Fruit fly (Drosophila melanogaster) whole organism, embryonic: ENCODE measurements around the gene tj.
A peak's percentile ranks its signal among the peaks of the same experiment; 100 is the strongest.

ENCODE experiments used
- Antp ChIP-seq: fragments of 200-800 bp; sonication (Bioruptor generic); optimal IDR thresholded peaks from 3 replicates; lab custom pipeline; 2016; ENCODE audit warnings: missing biosample characterization, missing genetic modification characterization
- Atf3 ChIP-seq: fragments of 200-800 bp; sonication (Bioruptor generic); optimal IDR thresholded peaks from 3 replicates; lab custom pipeline; 2016; ENCODE audit warnings: missing biosample characterization, missing genetic modification characterization
- Atf6 ChIP-seq: fragments of 200-800 bp; sonication (Bioruptor generic); IDR thresholded peaks from 2 replicates; pipeline ENCODE4 v1.3.6; 2022; ENCODE audit warnings: missing biosample characterization, missing genetic modification characterization
- CG12236 ChIP-seq: fragments of 200-800 bp; sonication (Bioruptor generic); optimal IDR thresholded peaks from 2 replicates; lab custom pipeline; 2016; ENCODE audit warnings: missing biosample characterization, missing genetic modification characterization
- CG1233 ChIP-seq: fragments of 200-800 bp; sonication (Bioruptor generic); optimal IDR thresholded peaks from 4 replicates; lab custom pipeline; 2018; ENCODE audit warnings: missing biosample characterization, mild to moderate bottlenecking, missing genetic modification characterization
- CG13123 ChIP-seq: fragments of 200-800 bp; sonication (Bioruptor generic); optimal IDR thresholded peaks from 2 replicates; lab custom pipeline; 2016; ENCODE audit warnings: missing biosample characterization, missing genetic modification characterization
- CG13287 ChIP-seq: fragments of 200-800 bp; sonication (Bioruptor generic); IDR thresholded peaks from 2 replicates; pipeline ENCODE4 v1.3.6; 2022; ENCODE audit warnings: missing biosample characterization, missing genetic modification characterization; ENCODE audit not compliant: partially characterized antibody
- CG16863 ChIP-seq: fragments of 200-800 bp; sonication (Bioruptor generic); optimal IDR thresholded peaks from 3 replicates; lab custom pipeline; 2016; ENCODE audit warnings: missing biosample characterization, missing genetic modification characterization
- CG17829 ChIP-seq: fragments of 200-800 bp; optimal IDR thresholded peaks from 2 replicates; lab custom pipeline; 2019; ENCODE audit warnings: missing biosample characterization, mild to moderate bottlenecking, missing genetic modification characterization, moderate library complexity
- CG2129 ChIP-seq: fragments of 200-800 bp; sonication (Bioruptor generic); IDR thresholded peaks from 2 replicates; pipeline ENCODE4 v1.3.6; 2022; ENCODE audit warnings: missing biosample characterization, missing genetic modification characterization; ENCODE audit not compliant: partially characterized antibody
- CG3065 ChIP-seq: fragments of 200-800 bp; sonication (Bioruptor generic); optimal IDR thresholded peaks from 2 replicates; lab custom pipeline; 2016; ENCODE audit warnings: missing biosample characterization, missing genetic modification characterization
- CG32532 ChIP-seq: fragments of 200-800 bp; sonication (Bioruptor generic); IDR thresholded peaks from 2 replicates; pipeline ENCODE4 v1.3.6; 2022; ENCODE audit warnings: missing biosample characterization, missing genetic modification characterization
- CG32767 ChIP-seq: fragments of 200-800 bp; sonication (Bioruptor generic); IDR thresholded peaks from 2 replicates; pipeline ENCODE4 v1.3.6; 2022; ENCODE audit warnings: missing biosample characterization, missing genetic modification characterization
- CG34376 ChIP-seq: fragments of 200-800 bp; sonication (Bioruptor generic); optimal IDR thresholded peaks from 2 replicates; lab custom pipeline; 2018; ENCODE audit warnings: missing biosample characterization, mild to moderate bottlenecking, missing genetic modification characterization
- CG42726 ChIP-seq: fragments of 200-800 bp; sonication (Bioruptor generic); IDR thresholded peaks from 2 replicates; pipeline ENCODE4 v1.3.6; 2022; ENCODE audit warnings: missing biosample characterization, missing genetic modification characterization; ENCODE audit not compliant: partially characterized antibody
- CG6272 ChIP-seq: fragments of 200-800 bp; sonication (Bioruptor generic); IDR thresholded peaks from 2 replicates; pipeline ENCODE4 v1.3.6; 2022; ENCODE audit warnings: missing biosample characterization, missing genetic modification characterization
- CG9727 ChIP-seq: fragments of 200-800 bp; sonication (Bioruptor generic); optimal IDR thresholded peaks from 3 replicates; lab custom pipeline; 2017; ENCODE audit warnings: missing biosample characterization, mild to moderate bottlenecking, missing genetic modification characterization
- CoRest ChIP-seq: fragments of 200-800 bp; sonication (Bioruptor generic); optimal IDR thresholded peaks from 3 replicates; lab custom pipeline; 2018; ENCODE audit warnings: missing biosample characterization, mild to moderate bottlenecking, missing genetic modification characterization, moderate library complexity
- D ChIP-seq, 2 experiments: fragments of 200-800 bp in 1 of 2; fragments of >200 bp in 1 of 2; sonication (Bioruptor generic) in 1 of 2; optimal IDR thresholded peaks; 2 replicates in 1 of 2; 3 replicates in 1 of 2; lab custom pipeline; 2017; ENCODE audit warnings: mild to moderate bottlenecking in 1 of 2, missing biosample characterization in 1 of 2, missing genetic modification characterization in 1 of 2, missing genetic modification reagents in 1 of 2
- D19A ChIP-seq: fragments of 200-800 bp; optimal IDR thresholded peaks from 3 replicates; lab custom pipeline; 2019; ENCODE audit warnings: missing biosample characterization, mild to moderate bottlenecking, missing genetic modification characterization, moderate library complexity
- E2f2 ChIP-seq: fragments of 200-800 bp; sonication (Bioruptor generic); IDR thresholded peaks from 2 replicates; pipeline ENCODE4 v1.3.6; 2022; ENCODE audit warnings: missing biosample characterization, missing genetic modification characterization
- ERR ChIP-seq: fragments of 200-800 bp; sonication (Bioruptor generic); optimal IDR thresholded peaks from 2 replicates; lab custom pipeline; 2016; ENCODE audit warnings: missing biosample characterization, missing genetic modification characterization
- HLH54F ChIP-seq: fragments of 200-800 bp; sonication (Bioruptor generic); optimal IDR thresholded peaks from 3 replicates; lab custom pipeline; 2016; ENCODE audit warnings: missing biosample characterization, missing genetic modification characterization
- MBD-R2 ChIP-seq: fragments of 200-800 bp; sonication (Bioruptor generic); IDR thresholded peaks from 2 replicates; pipeline ENCODE4 v1.3.6; 2022; ENCODE audit warnings: missing biosample characterization, missing genetic modification characterization
- MESR4 ChIP-seq: fragments of 200-800 bp; sonication (Bioruptor generic); optimal IDR thresholded peaks from 2 replicates; lab custom pipeline; 2018; ENCODE audit warnings: missing biosample characterization, mild to moderate bottlenecking, missing genetic modification characterization, moderate library complexity
- Ptx1 ChIP-seq: fragments of 200-800 bp; sonication (Bioruptor generic); IDR thresholded peaks from 2 replicates; pipeline ENCODE4 v1.3.6; 2022; ENCODE audit warnings: missing biosample characterization, missing genetic modification characterization
- Side ChIP-seq: fragments of 200-800 bp; sonication (Bioruptor generic); optimal IDR thresholded peaks from 2 replicates; lab custom pipeline; 2016; ENCODE audit warnings: missing biosample characterization, missing genetic modification characterization
- Sin3A ChIP-seq: fragments of >200 bp; optimal IDR thresholded peaks from 2 replicates; lab custom pipeline; 2018
- Sry-β ChIP-seq: fragments of 200-800 bp; sonication (Bioruptor generic); optimal IDR thresholded peaks from 2 replicates; lab custom pipeline; 2018; ENCODE audit warnings: missing biosample characterization, mild to moderate bottlenecking, missing genetic modification characterization, moderate library complexity
- aop ChIP-seq: fragments of 200-800 bp; sonication (Bioruptor generic); IDR thresholded peaks from 2 replicates; pipeline ENCODE4 v1.3.6; 2022; ENCODE audit warnings: missing biosample characterization, missing genetic modification characterization
- bab2 ChIP-seq: fragments of 200-800 bp; sonication (Bioruptor generic); optimal IDR thresholded peaks from 2 replicates; lab custom pipeline; 2016; ENCODE audit warnings: missing biosample characterization, missing genetic modification characterization
- bigmax ChIP-seq: fragments of 200-800 bp; sonication (Bioruptor generic); optimal IDR thresholded peaks from 2 replicates; lab custom pipeline; 2018; ENCODE audit warnings: missing biosample characterization, mild to moderate bottlenecking, missing genetic modification characterization
- ci ChIP-seq: fragments of 200-800 bp; sonication (Bioruptor generic); IDR thresholded peaks from 3 replicates; pipeline ENCODE4 v1.3.6; 2022; ENCODE audit warnings: missing biosample characterization, missing genetic modification characterization
- crc ChIP-seq: fragments of 200-800 bp; sonication (Bioruptor generic); optimal IDR thresholded peaks from 2 replicates; lab custom pipeline; 2016; ENCODE audit warnings: missing biosample characterization, missing genetic modification characterization
- crp ChIP-seq, 2 experiments: fragments of 200-800 bp; sonication (Bioruptor generic); optimal IDR thresholded peaks; 2 replicates in 1 of 2; 3 replicates in 1 of 2; lab custom pipeline; 2017; ENCODE audit warnings: missing biosample characterization in 2 of 2, missing genetic modification characterization in 2 of 2, mild to moderate bottlenecking in 1 of 2, moderate library complexity in 1 of 2
- disco-r ChIP-seq: fragments of 200-800 bp; sonication (Bioruptor generic); optimal IDR thresholded peaks from 2 replicates; lab custom pipeline; 2016; ENCODE audit warnings: missing biosample characterization, missing genetic modification characterization
- ftz-f1 ChIP-seq: fragments of 200-800 bp; sonication (Bioruptor generic); optimal IDR thresholded peaks from 2 replicates; lab custom pipeline; 2016; ENCODE audit warnings: missing biosample characterization, missing genetic modification characterization
- gcm2 ChIP-seq: fragments of 200-800 bp; sonication (Bioruptor generic); optimal IDR thresholded peaks from 2 replicates; lab custom pipeline; 2016; ENCODE audit warnings: missing biosample characterization, missing genetic modification characterization
- lab ChIP-seq: fragments of 200-800 bp; sonication (Bioruptor generic); optimal IDR thresholded peaks from 3 replicates; lab custom pipeline; 2017; ENCODE audit warnings: missing biosample characterization, missing genetic modification characterization, mild to moderate bottlenecking, moderate library complexity, missing genetic modification reagents
- lilli ChIP-seq: fragments of 200-800 bp; sonication (Bioruptor generic); optimal IDR thresholded peaks from 3 replicates; lab custom pipeline; 2016; ENCODE audit warnings: missing biosample characterization, missing genetic modification characterization
- luna ChIP-seq: fragments of 200-800 bp; sonication (Bioruptor generic); optimal IDR thresholded peaks from 2 replicates; lab custom pipeline; 2016; ENCODE audit warnings: missing biosample characterization, missing genetic modification characterization
- nerfin-1 ChIP-seq: fragments of 200-800 bp; sonication (Bioruptor generic); optimal IDR thresholded peaks from 3 replicates; lab custom pipeline; 2019; ENCODE audit warnings: missing biosample characterization, mild to moderate bottlenecking, missing genetic modification characterization, moderate library complexity
- sd ChIP-seq: fragments of 200-800 bp; sonication (Bioruptor generic); optimal IDR thresholded peaks from 3 replicates; lab custom pipeline; 2018; ENCODE audit warnings: missing biosample characterization, mild to moderate bottlenecking, missing genetic modification characterization, moderate library complexity
- seq ChIP-seq: fragments of 200-800 bp; sonication (Bioruptor generic); IDR thresholded peaks from 2 replicates; pipeline ENCODE4 v1.3.6; 2022; ENCODE audit warnings: missing biosample characterization, missing genetic modification characterization
- sob ChIP-seq: fragments of 200-800 bp; sonication (Bioruptor generic); IDR thresholded peaks from 2 replicates; pipeline ENCODE4 v1.3.6; 2022; ENCODE audit warnings: missing biosample characterization, missing genetic modification characterization
- sr ChIP-seq: fragments of 200-800 bp; sonication (Bioruptor generic); IDR thresholded peaks from 3 replicates; pipeline ENCODE4 v1.3.6; 2022; ENCODE audit warnings: missing biosample characterization, missing genetic modification characterization
- sug ChIP-seq: fragments of 200-800 bp; optimal IDR thresholded peaks from 2 replicates; lab custom pipeline; 2019; ENCODE audit warnings: missing biosample characterization, mild to moderate bottlenecking, missing genetic modification characterization, moderate library complexity
- tio ChIP-seq: fragments of 200-800 bp; sonication (Bioruptor generic); optimal IDR thresholded peaks from 2 replicates; lab custom pipeline; 2017; ENCODE audit warnings: missing biosample characterization, missing genetic modification characterization, inconsistent platforms
- tx ChIP-seq: fragments of 200-800 bp; sonication (Bioruptor generic); optimal IDR thresholded peaks from 2 replicates; lab custom pipeline; 2016; ENCODE audit warnings: missing biosample characterization, missing genetic modification characterization
- zen2 ChIP-seq: fragments of 200-800 bp; sonication (Bioruptor generic); IDR thresholded peaks from 3 replicates; pipeline ENCODE4 v1.3.6; 2022; ENCODE audit warnings: missing biosample characterization, missing genetic modification characterization; ENCODE audit not compliant: partially characterized antibody

Gene tj

DNA sequence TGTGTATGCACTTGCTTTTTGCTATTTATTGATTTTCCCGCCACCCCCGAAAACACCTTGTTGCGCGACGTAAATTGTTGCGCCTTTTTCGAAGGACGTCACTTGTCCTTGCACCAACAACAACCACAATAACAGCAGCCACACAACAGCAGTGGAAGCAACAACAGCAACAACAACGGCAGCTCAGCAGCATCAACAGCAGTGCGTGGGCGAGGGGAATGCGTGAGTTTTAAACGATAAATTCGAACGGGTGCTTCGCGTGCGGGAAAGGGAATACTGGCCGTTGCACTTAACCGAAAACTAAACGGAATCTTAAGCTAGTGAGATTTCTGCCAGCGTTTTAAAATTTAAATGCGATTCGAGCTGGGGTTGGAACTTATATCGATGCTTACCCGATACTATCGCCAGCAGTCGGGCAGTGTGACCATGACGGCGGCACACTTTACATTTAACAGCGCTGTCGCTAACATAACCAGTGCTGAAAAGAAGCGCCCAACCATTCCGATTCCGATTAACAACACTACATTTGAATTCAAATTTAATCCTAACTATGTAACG, 44.4 kb downstream of the tj start, which contains the start of gene cyst (continued):
- TF ChIP-seq Atf6 (GFP tag; lab: Robert Waterston, UW) (peak; percentile 32; the same call in 1 of the 2 replicates), CG32767 (peak; percentile 26; the same call in 1 of the 2 replicates), HLH54F (GFP tag; lab: Kevin White, UChicago) (peak; percentile 57), CG17829 (peak; percentile 57), Antp (peak; percentile 64), CG16863 (GFP tag; lab: Kevin White, UChicago) (peak; percentile 61), ERR (peak; percentile 23), tio (no peak), crc (no peak), MBD-R2 (peak; percentile 64), luna (GFP tag; lab: Kevin White, UChicago) (peak; percentile 49), CG42726 (peak; percentile 97), lab (peak; percentile 54), gcm2 (no peak), CoRest (tag; lab: Kevin White, UChicago) (peak; percentile 60), Side (GFP tag; lab: Kevin White, UChicago) (peak; percentile 11), D19A (tag; lab: Kevin White, UChicago) (no peak), CG1233 (GFP tag; lab: Kevin White, UChicago) (no peak), bigmax (GFP tag; lab: Kevin White, UChicago) (no peak), nerfin-1 (tag; lab: Kevin White, UChicago) (peak; percentile 64), crp (GFP tag; optimal IDR thresholded peaks at IDR 0.05; lab: Kevin White, UChicago) (peak in 1 of 2 experiments; percentile 55), bab2 (peak; percentile 13), CG6272 (peak; percentile 40; the same call in 1 of the 2 replicates), sr (peak; percentile 60; the same call in 1 of the 3 replicates), Sry-β (peak; percentile 2), aop (no peak), sob (peak; percentile 62), CG34376 (no peak), CG13123 (GFP tag; lab: Kevin White, UChicago) (peak; percentile 14), sug (peak; percentile 21), MESR4 (GFP tag; lab: Kevin White, UChicago) (peak; percentile 82), ci (GFP tag; lab: Robert Waterston, UW) (0 out of 3 replicates have a peak, but pooled peaks have one; percentile 34), disco-r (GFP tag; lab: Kevin White, UChicago) (no peak), seq (GFP tag; lab: Robert Waterston, UW) (no peak), CG2129 (GFP tag; lab: Robert Waterston, UW) (peak; percentile 92), CG12236 (GFP tag; lab: Kevin White, UChicago) (no peak), Ptx1 (GFP tag; lab: Robert Waterston, UW) (peak; percentile 28; the same call in 1 of the 2 replicates), tx (GFP tag; lab: Kevin White, UChicago) (peak; percentile 24), CG9727 (peak; percentile 12), E2f2 (GFP tag; lab: Robert Waterston, UW) (peak; percentile 86), Sin3A (lab: Kevin White, UChicago) (peak; percentile 97), D (optimal IDR thresholded peaks at IDR 0.05; lab: Kevin White, UChicago) (peak; percentile 52), D (GFP tag; optimal IDR thresholded peaks at IDR 0.05; lab: Kevin White, UChicago) (no peak), ftz-f1 (GFP tag; lab: Kevin White, UChicago) (peak; percentile 67), Atf3 (GFP tag; lab: Kevin White, UChicago) (no peak), zen2 (GFP tag; lab: Robert Waterston, UW) (peak; percentile 96), lilli (peak; percentile 53), CG32532 (GFP tag; lab: Robert Waterston, UW) (peak; percentile 40), sd (peak; percentile 64), CG13287 (GFP tag; lab: Robert Waterston, UW) (peak; percentile 92), CG3065 (GFP tag; lab: Kevin White, UChicago) (no peak)
